Worm (Caenorhabditis elegans): ENCODE results near the gene Y66D12A.8.
A peak's percentile ranks its signal among the peaks of the same experiment; 100 is the strongest.

Gene Y66D12A.8

ce11 chrIII:11581372-11581771 lies 7.4 kb downstream of the Y66D12A.8 start, which contains the start of the genes Y66D12A.6 and ceh-92:
Gene Y66D12A.6, minus strand, starts transcription at chrIII:11581402.
Gene ceh-92, plus strand, starts transcription at chrIII:11581600.
- TF ChIP-seq snpc-4 (tag; optimal IDR thresholded peaks at IDR 0.05) (no peak), unc-39 (tag; optimal IDR thresholded peaks at IDR 0.05) (no peak), nhr-77 (tag; optimal IDR thresholded peaks at IDR 0.05) (no peak), lin-15B (tag; optimal IDR thresholded peaks at IDR 0.05) (no peak), nhr-237 (tag; optimal IDR thresholded peaks at IDR 0.05) (no peak), ceh-28 (tag; optimal IDR thresholded peaks at IDR 0.05) (no peak), ztf-11 (tag; optimal IDR thresholded peaks at IDR 0.05) (no peak), fos-1 (tag; optimal IDR thresholded peaks at IDR 0.05) (no peak), nhr-23 (tag; optimal IDR thresholded peaks at IDR 0.05) (no peak), eor-1 (tag; optimal IDR thresholded peaks at IDR 0.05) (no peak), ceh-16 (tag; optimal IDR thresholded peaks at IDR 0.05) (no peak), skn-1 (tag; optimal IDR thresholded peaks at IDR 0.05) (no peak), mml-1 (tag; optimal IDR thresholded peaks at IDR 0.05) (no peak), fkh-10 (GFP tag; optimal IDR thresholded peaks at IDR 0.05) (no peak), ceh-9 (tag; optimal IDR thresholded peaks at IDR 0.05) (no peak), ceh-82 (tag; optimal IDR thresholded peaks at IDR 0.05) (no peak)

DNA sequence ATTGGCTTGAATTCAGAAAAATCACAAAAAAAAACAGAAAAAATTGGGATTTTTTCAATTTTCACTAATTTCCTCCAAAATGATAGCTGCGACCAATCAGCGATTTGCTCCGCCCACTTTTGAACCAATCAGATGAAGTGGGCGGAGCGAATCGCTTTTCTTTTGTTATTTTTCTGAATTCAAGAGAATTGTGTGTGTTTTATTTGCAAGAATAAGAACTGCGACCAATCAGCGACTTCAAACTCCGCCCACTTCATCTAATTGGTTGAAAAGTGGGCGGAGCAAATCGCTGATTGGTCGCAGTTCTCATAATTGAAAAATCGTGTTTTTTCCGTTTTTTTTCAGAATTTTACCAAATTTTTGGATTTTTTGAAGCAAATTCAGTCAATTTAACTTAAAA lies 8.5 kb downstream of the Y66D12A.8 start:
- no peak for TF ChIP-seq hmg-11 (tag; optimal IDR thresholded peaks at IDR 0.05)
- peak; percentile 86 for TF ChIP-seq nfya-1 (tag; optimal IDR thresholded peaks at IDR 0.05; ENCODE audit: insufficient read depth)

DNA sequence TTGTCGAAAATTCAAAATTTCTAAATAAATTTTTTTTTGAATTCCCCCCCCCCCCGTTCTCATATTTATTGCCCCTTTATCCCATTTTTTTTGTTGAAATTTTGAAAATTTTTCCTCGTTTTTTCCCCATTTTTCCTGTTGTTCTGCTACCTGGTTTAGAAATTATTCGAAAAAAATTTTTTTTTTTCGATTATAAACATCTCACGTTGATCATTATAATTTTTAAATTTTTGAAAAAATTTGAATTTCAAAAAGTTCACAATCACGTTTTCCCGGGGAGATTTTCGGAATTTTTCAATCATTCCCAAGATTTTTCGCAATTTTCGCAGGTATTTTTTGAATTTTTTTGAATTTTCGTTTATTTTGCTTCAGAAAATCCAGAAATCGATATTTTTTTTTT lies 14.9 kb downstream of the Y66D12A.8 start, which contains the start of gene Y66D12A.3:
Gene Y66D12A.3, plus strand, starts transcription at position 301 of the 400 bp plus-strand sequence.
- no peak for TF ChIP-seq pha-4 (tag; optimal IDR thresholded peaks at IDR 0.05)
- no peak for TF ChIP-seq nhr-11 (tag; optimal IDR thresholded peaks at IDR 0.05)
- no peak for TF ChIP-seq ZK546.5 (tag; optimal IDR thresholded peaks at IDR 0.05)
- TF ChIP-seq pqm-1 (tag; optimal IDR thresholded peaks at IDR 0.05): no peak
- no peak for TF ChIP-seq aly-2 (tag; optimal IDR thresholded peaks at IDR 0.05)
- no peak for TF ChIP-seq mml-1 (tag; optimal IDR thresholded peaks at IDR 0.05)

DNA sequence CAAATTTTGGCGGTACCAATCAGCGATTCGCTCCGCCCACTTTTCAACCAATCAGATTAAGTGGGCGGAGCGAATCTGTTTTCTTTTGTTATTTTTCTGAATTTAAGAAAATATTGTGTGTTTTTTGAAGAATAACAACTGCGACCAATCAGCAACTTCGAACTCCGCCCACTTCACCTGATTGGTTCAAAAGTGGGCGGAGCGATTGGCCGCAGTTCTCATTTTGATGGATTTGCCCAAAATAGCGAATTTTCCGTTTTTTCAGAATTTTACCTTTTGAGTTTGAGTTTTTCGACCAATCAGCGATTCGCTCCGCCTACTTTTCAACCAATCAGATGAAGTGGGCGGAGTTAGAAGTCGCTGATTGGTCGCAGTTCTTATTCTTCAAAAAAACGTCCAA lies 15.3 kb downstream of the Y66D12A.8 start:
- TF ChIP-seq ZK546.5 (tag; optimal IDR thresholded peaks at IDR 0.05): no peak
- peak; percentile 65 for TF ChIP-seq nfya-1 (tag; optimal IDR thresholded peaks at IDR 0.05; ENCODE audit: insufficient read depth)

ce11 chrIII:11590255-11590654 lies 16.2 kb downstream of the Y66D12A.8 start:
- TF ChIP-seq nhr-237 (tag; optimal IDR thresholded peaks at IDR 0.05): no peak
- TF ChIP-seq lin-15B (tag; optimal IDR thresholded peaks at IDR 0.05): no peak
- TF ChIP-seq nhr-77 (tag; optimal IDR thresholded peaks at IDR 0.05): no peak
- TF ChIP-seq unc-39 (tag; optimal IDR thresholded peaks at IDR 0.05): no peak
- no peak for TF ChIP-seq nhr-43 (tag; optimal IDR thresholded peaks at IDR 0.05; ENCODE audit: poor library complexity, severe bottlenecking)
- no peak for TF ChIP-seq mml-1 (tag; optimal IDR thresholded peaks at IDR 0.05)
- TF ChIP-seq nhr-11 (tag; optimal IDR thresholded peaks at IDR 0.05): no peak
- no peak for TF ChIP-seq fkh-2 (tag; optimal IDR thresholded peaks at IDR 0.05)
- no peak for TF ChIP-seq nhr-12 (tag; optimal IDR thresholded peaks at IDR 0.05)
- TF ChIP-seq zag-1 (tag; optimal IDR thresholded peaks at IDR 0.05): no peak
- TF ChIP-seq nhr-67 (tag; optimal IDR thresholded peaks at IDR 0.05): no peak
- TF ChIP-seq fos-1 (tag; optimal IDR thresholded peaks at IDR 0.05): no peak
- no peak for TF ChIP-seq mdl-1 (tag; optimal IDR thresholded peaks at IDR 0.05)
- no peak for TF ChIP-seq hmg-11 (tag; optimal IDR thresholded peaks at IDR 0.05)
- TF ChIP-seq ama-1 (optimal IDR thresholded peaks at IDR 0.05): no peak

DNA sequence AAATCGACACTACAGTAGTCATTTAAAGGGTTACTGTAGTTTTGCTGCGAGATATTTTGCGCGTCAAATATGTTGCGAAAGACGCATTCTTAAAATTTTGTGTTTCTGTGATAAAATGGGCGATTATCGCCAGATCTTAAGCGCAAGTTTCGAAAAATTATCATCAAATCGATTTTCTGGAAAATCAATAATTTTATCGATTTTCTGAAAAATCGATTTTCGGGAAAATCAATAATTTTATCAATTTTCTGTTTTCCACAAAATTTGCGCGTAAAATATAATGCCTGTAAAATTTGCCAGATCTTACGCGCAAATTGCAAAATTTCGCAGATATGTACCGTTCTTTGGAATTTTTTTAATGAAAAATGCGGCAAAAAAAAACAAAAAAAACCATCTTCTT lies 18.1 kb downstream of the Y66D12A.8 start:
- TF ChIP-seq ceh-28 (tag; optimal IDR thresholded peaks at IDR 0.05) (peak; percentile 83), egl-27 (tag; optimal IDR thresholded peaks at IDR 0.05) (no peak)

- TF ChIP-seq nhr-67 (tag; optimal IDR thresholded peaks at IDR 0.05) (no peak), mdl-1 (tag; optimal IDR thresholded peaks at IDR 0.05) (no peak), lin-15B (tag; optimal IDR thresholded peaks at IDR 0.05) (no peak)
These were observed 33.8 kb downstream of the Y66D12A.8 start, which contains the start of gene Y66D12A.1 for ce11 chrIII:11607870-11608269. Gene Y66D12A.1, plus strand, starts transcription at chrIII:11608170.
